Fruit fly (Drosophila melanogaster): ENCODE results near the gene Smn.

- TF ChIP-seq usp (GFP tag; optimal IDR thresholded peaks at IDR 0.05): no peak
- TF ChIP-seq pan (optimal IDR thresholded peaks at IDR 0.05): no peak
- TF ChIP-seq psq (optimal IDR thresholded peaks at IDR 0.05): no peak
- TF ChIP-seq Dll (optimal IDR thresholded peaks at IDR 0.05): no peak
- no peak for TF ChIP-seq EcR (GFP tag; optimal IDR thresholded peaks at IDR 0.05)
Measured at dm6 chr3L:16584074-16584578, 2.8 kb upstream of the Smn start, which contains the start of gene UQCR-C2.

Measured in whole organism.